Worm (Caenorhabditis elegans) whole organism, L4 larva: Measurements from ENCODE around the gene Y46H3C.5.

ENCODE experiments used
- lin-38 ChIP-seq: fragments of 200-800 bp; sonication (Bioruptor generic); IDR thresholded peaks from 2 replicates; pipeline ENCODE4 v1.3.6; 2022; ENCODE audit warnings: missing genetic modification reagents, missing genetic modification characterization, missing compliant biosample characterization
- lir-3 ChIP-seq: sonication (generic microtip); optimal IDR thresholded peaks from 2 replicates; lab custom pipeline; 2016; ENCODE audit warnings: mild to moderate bottlenecking, missing genetic modification characterization, missing compliant biosample characterization
- mdl-1 ChIP-seq, 2 experiments: fragments of 150-350 bp in 1 of 2; sonication (generic microtip) in 1 of 2; optimal IDR thresholded peaks; 2 replicates each; lab custom pipeline; 2014 to 2017; ENCODE audit warnings: missing biosample characterization in 2 of 2, missing genetic modification characterization in 2 of 2
- mxl-2 ChIP-seq: fragments of 200-800 bp; sonication (Bioruptor generic); conservative IDR thresholded peaks from 2 replicates; pipeline ENCODE4 v1.3.6; 2022; ENCODE audit warnings: missing genetic modification reagents, missing genetic modification characterization, missing compliant biosample characterization
- nhr-11 ChIP-seq: fragments of 150-350 bp; optimal IDR thresholded peaks from 2 replicates; lab custom pipeline; 2014; ENCODE audit warnings: missing biosample characterization, missing genetic modification characterization
- nhr-25 ChIP-seq: sonication (generic microtip); optimal IDR thresholded peaks from 2 replicates; lab custom pipeline; 2017; ENCODE audit warnings: missing genetic modification characterization, mild to moderate bottlenecking, missing compliant biosample characterization, antibody characterized with exemption, moderate library complexity, borderline replicate concordance; ENCODE audit not compliant: insufficient read depth
- nhr-42 ChIP-seq: fragments of 200-800 bp; sonication (Bioruptor generic); IDR thresholded peaks from 2 replicates; pipeline ENCODE4 v1.3.6; 2022; ENCODE audit warnings: missing genetic modification characterization, missing compliant biosample characterization
- skn-1 ChIP-seq: fragments of 150-350 bp; optimal IDR thresholded peaks from 2 replicates; lab custom pipeline; 2014; ENCODE audit warnings: missing biosample characterization, missing genetic modification characterization
- snpc-4 ChIP-seq: fragments of 150-350 bp; optimal IDR thresholded peaks from 2 replicates; lab custom pipeline; 2014; ENCODE audit warnings: missing biosample characterization, missing genetic modification characterization
- zag-1 ChIP-seq: fragments of 150-350 bp; optimal IDR thresholded peaks from 2 replicates; lab custom pipeline; 2014; ENCODE audit warnings: missing biosample characterization, missing genetic modification characterization
- zfp-2 ChIP-seq: sonication (generic microtip); optimal IDR thresholded peaks from 2 replicates; lab custom pipeline; 2016; ENCODE audit warnings: mild to moderate bottlenecking, missing genetic modification characterization, missing compliant biosample characterization

- TF ChIP-seq mdl-1 (tag; optimal IDR thresholded peaks at IDR 0.05; lab: Kevin White, UChicago) (no peak), nhr-11 (no peak), skn-1 (tag; lab: Kevin White, UChicago) (no peak), zag-1 (tag; lab: Kevin White, UChicago) (no peak), nhr-42 (GFP tag; lab: Robert Waterston, UW) (no peak), lir-3 (tag; lab: Kevin White, UChicago) (no peak), snpc-4 (tag; lab: Kevin White, UChicago) (no peak), zfp-2 (no peak), lin-38 (GFP tag; lab: Robert Waterston, UW) (no peak), nhr-25 (tag; lab: Kevin White, UChicago) (no peak), mxl-2 (GFP tag; lab: Robert Waterston, UW) (no peak)
Observed at ce11 chrV:1699228-1699795, 7.0 kb upstream of the Y46H3C.5 start.
